Fruit fly (Drosophila melanogaster) whole organism, embryonic: Measurements from ENCODE around the gene CG11858.

Experiments used
- Awh ChIP-seq: fragments of 200-800 bp; sonication (Bioruptor generic); IDR thresholded peaks from 2 replicates; pipeline ENCODE4, ENCODE4 v1.3.6; 2022; ENCODE audit warnings: missing biosample characterization, missing genetic modification characterization
- BtbVII ChIP-seq: fragments of 200-800 bp; sonication (Bioruptor generic); optimal IDR thresholded peaks from 3 replicates; lab custom pipeline; 2017; ENCODE audit warnings: missing biosample characterization, mild to moderate bottlenecking, missing genetic modification characterization
- CG11504 ChIP-seq: fragments of 200-800 bp; sonication (Bioruptor generic); optimal IDR thresholded peaks from 3 replicates; lab custom pipeline; 2019; ENCODE audit warnings: missing biosample characterization, mild to moderate bottlenecking, missing genetic modification characterization, moderate library complexity
- CG12219 ChIP-seq: fragments of 200-800 bp; sonication (Bioruptor generic); optimal IDR thresholded peaks from 3 replicates; lab custom pipeline; 2018; ENCODE audit warnings: missing biosample characterization, mild to moderate bottlenecking, missing genetic modification characterization
- CG12659 ChIP-seq: fragments of 200-800 bp; sonication (Bioruptor generic); optimal IDR thresholded peaks from 3 replicates; lab custom pipeline; 2017; ENCODE audit warnings: mild to moderate bottlenecking, missing biosample characterization, missing genetic modification reagents, missing genetic modification characterization
- CG13287 ChIP-seq: fragments of 200-800 bp; sonication (Bioruptor generic); IDR thresholded peaks from 2 replicates; pipeline ENCODE4 v1.3.6; 2022; ENCODE audit warnings: missing biosample characterization, missing genetic modification characterization; ENCODE audit not compliant: partially characterized antibody
- CG13775 ChIP-seq: fragments of 200-800 bp; sonication (Bioruptor generic); optimal IDR thresholded peaks from 3 replicates; lab custom pipeline; 2017; ENCODE audit warnings: missing biosample characterization, mild to moderate bottlenecking, missing genetic modification characterization
- CG14710 ChIP-seq: fragments of 200-800 bp; sonication (Bioruptor generic); optimal IDR thresholded peaks from 3 replicates; lab custom pipeline; 2019; ENCODE audit warnings: missing biosample characterization, mild to moderate bottlenecking, missing genetic modification characterization, moderate library complexity
- CG15011 ChIP-seq: fragments of 200-800 bp; sonication (Bioruptor generic); optimal IDR thresholded peaks from 3 replicates; lab custom pipeline; 2018; ENCODE audit warnings: missing biosample characterization, mild to moderate bottlenecking, missing genetic modification characterization
- CG15073 ChIP-seq: fragments of 200-800 bp; sonication (Bioruptor generic); optimal IDR thresholded peaks from 2 replicates; lab custom pipeline; 2016; ENCODE audit warnings: missing biosample characterization, missing genetic modification characterization
- CG1603 ChIP-seq: fragments of 200-800 bp; sonication (Bioruptor generic); optimal IDR thresholded peaks from 2 replicates; lab custom pipeline; 2019; ENCODE audit warnings: missing biosample characterization, mild to moderate bottlenecking, missing genetic modification characterization, moderate library complexity
- CG17361 ChIP-seq: fragments of 200-800 bp; sonication (Bioruptor generic); IDR thresholded peaks from 3 replicates; pipeline ENCODE4 v1.3.6; 2022; ENCODE audit warnings: missing biosample characterization, missing genetic modification characterization
- CG17612 ChIP-seq: fragments of 200-800 bp; sonication (Bioruptor generic); IDR thresholded peaks from 2 replicates; pipeline ENCODE4 v1.3.6; 2022; ENCODE audit warnings: missing biosample characterization, missing genetic modification characterization
- CG3065 ChIP-seq: fragments of 200-800 bp; sonication (Bioruptor generic); optimal IDR thresholded peaks from 2 replicates; lab custom pipeline; 2016; ENCODE audit warnings: missing biosample characterization, missing genetic modification characterization
- CG4707 ChIP-seq: fragments of 200-800 bp; sonication (Bioruptor generic); optimal IDR thresholded peaks from 2 replicates; lab custom pipeline; 2018; ENCODE audit warnings: missing biosample characterization, mild to moderate bottlenecking, missing genetic modification characterization, moderate library complexity
- CG7556 ChIP-seq: fragments of 200-800 bp; sonication (Bioruptor generic); optimal IDR thresholded peaks from 2 replicates; lab custom pipeline; 2017; ENCODE audit warnings: missing biosample characterization, mild to moderate bottlenecking, missing genetic modification characterization
- CG7745 ChIP-seq: fragments of 200-800 bp; sonication (Bioruptor generic); optimal IDR thresholded peaks from 2 replicates; lab custom pipeline; 2018; ENCODE audit warnings: missing biosample characterization, mild to moderate bottlenecking, missing genetic modification characterization, moderate library complexity
- CG8944 ChIP-seq: fragments of 200-800 bp; sonication (Bioruptor generic); optimal IDR thresholded peaks from 3 replicates; lab custom pipeline; 2016; ENCODE audit warnings: missing biosample characterization, missing genetic modification characterization
- CG9215 ChIP-seq: fragments of 200-800 bp; sonication (Bioruptor generic); IDR thresholded peaks from 2 replicates; pipeline ENCODE4 v1.3.6; 2022; ENCODE audit warnings: missing biosample characterization, missing genetic modification characterization
- CkIIα-i1 ChIP-seq: fragments of 200-800 bp; sonication (Bioruptor generic); IDR thresholded peaks from 2 replicates; pipeline ENCODE4 v1.3.6; 2022; ENCODE audit warnings: missing biosample characterization, missing genetic modification characterization
- Ets65A ChIP-seq: fragments of 200-800 bp; sonication (Bioruptor generic); peaks from one replicate; lab custom pipeline; 2016; ENCODE audit warnings: missing biosample characterization, missing genetic modification characterization
- Fer2 ChIP-seq: fragments of 200-800 bp; sonication (Bioruptor generic); optimal IDR thresholded peaks from 2 replicates; lab custom pipeline; 2018; ENCODE audit warnings: missing biosample characterization, mild to moderate bottlenecking, missing genetic modification characterization, moderate library complexity
- Fer3 ChIP-seq: fragments of 200-800 bp; sonication (Bioruptor generic); optimal IDR thresholded peaks from 2 replicates; lab custom pipeline; 2018; ENCODE audit warnings: missing biosample characterization, mild to moderate bottlenecking, missing genetic modification characterization, moderate library complexity
- H15 ChIP-seq: fragments of 200-800 bp; sonication (Bioruptor generic); IDR thresholded peaks from 3 replicates; pipeline ENCODE4 v1.3.6; 2022; ENCODE audit warnings: missing biosample characterization, missing genetic modification characterization
- HHEX ChIP-seq: fragments of 200-800 bp; sonication (Bioruptor generic); optimal IDR thresholded peaks from 3 replicates; lab custom pipeline; 2017; ENCODE audit warnings: missing biosample characterization, mild to moderate bottlenecking, missing genetic modification characterization, missing genetic modification reagents
- Hr78 ChIP-seq, 2 experiments: fragments of 200-800 bp in 1 of 2; fragments of >200 bp in 1 of 2; sonication (Bioruptor generic) in 1 of 2; optimal IDR thresholded peaks; 2 replicates each; lab custom pipeline; 2017 to 2019; ENCODE audit warnings: missing biosample characterization in 2 of 2, missing genetic modification characterization in 2 of 2, mild to moderate bottlenecking in 1 of 2, moderate library complexity in 1 of 2
- MTF-1 ChIP-seq: fragments of 200-800 bp; sonication (Bioruptor generic); optimal IDR thresholded peaks from 2 replicates; lab custom pipeline; 2018; ENCODE audit warnings: missing biosample characterization, mild to moderate bottlenecking, missing genetic modification characterization, borderline replicate concordance
- Mad ChIP-seq: fragments of 200-800 bp; sonication (Bioruptor generic); optimal IDR thresholded peaks from 2 replicates; lab custom pipeline; 2016; ENCODE audit warnings: missing biosample characterization, missing genetic modification characterization
- NK7.1 ChIP-seq: fragments of 200-800 bp; sonication (Bioruptor generic); optimal IDR thresholded peaks from 3 replicates; lab custom pipeline; 2016; ENCODE audit warnings: missing biosample characterization, missing genetic modification characterization
- bab2 ChIP-seq: fragments of 200-800 bp; sonication (Bioruptor generic); optimal IDR thresholded peaks from 2 replicates; lab custom pipeline; 2016; ENCODE audit warnings: missing biosample characterization, missing genetic modification characterization
- caup ChIP-seq: fragments of 200-800 bp; sonication (Bioruptor generic); optimal IDR thresholded peaks from 3 replicates; lab custom pipeline; 2017; ENCODE audit warnings: missing biosample characterization, mild to moderate bottlenecking, missing genetic modification characterization, moderate library complexity; ENCODE audit not compliant: severe bottlenecking
- crol ChIP-seq: fragments of 200-800 bp; sonication (Bioruptor generic); IDR thresholded peaks from 2 replicates; pipeline ENCODE4 v1.3.6; 2022; ENCODE audit warnings: missing biosample characterization, missing genetic modification characterization
- cwo ChIP-seq: fragments of 200-800 bp; sonication (Bioruptor generic); optimal IDR thresholded peaks from 3 replicates; lab custom pipeline; 2017; ENCODE audit warnings: missing biosample characterization, missing genetic modification characterization, mild to moderate bottlenecking, moderate library complexity, missing genetic modification reagents
- dmrt11E ChIP-seq: fragments of 200-800 bp; sonication (Bioruptor generic); optimal IDR thresholded peaks from 3 replicates; lab custom pipeline; 2018; ENCODE audit warnings: missing biosample characterization, mild to moderate bottlenecking, missing genetic modification characterization, moderate library complexity
- emc ChIP-seq: fragments of 200-800 bp; sonication (Bioruptor generic); optimal IDR thresholded peaks from 2 replicates; lab custom pipeline; 2016; ENCODE audit warnings: missing biosample characterization, missing genetic modification characterization
- eve ChIP-seq, 2 experiments: fragments of >200 bp; optimal IDR thresholded peaks; 2 replicates each; lab custom pipeline; 2017; ENCODE audit warnings: missing biosample characterization in 2 of 2, missing genetic modification characterization in 2 of 2
- jing ChIP-seq: fragments of 200-800 bp; sonication (Bioruptor generic); optimal IDR thresholded peaks from 2 replicates; lab custom pipeline; 2018; ENCODE audit warnings: missing biosample characterization, mild to moderate bottlenecking, missing genetic modification characterization
- lbe ChIP-seq: fragments of 200-800 bp; sonication (Bioruptor generic); optimal IDR thresholded peaks from 2 replicates; lab custom pipeline; 2016; ENCODE audit warnings: missing biosample characterization, mild to moderate bottlenecking, missing genetic modification characterization
- lmd ChIP-seq: fragments of 200-800 bp; sonication (Bioruptor generic); IDR thresholded peaks from 2 replicates; pipeline ENCODE4 v1.3.6; 2022; ENCODE audit warnings: missing biosample characterization, missing genetic modification characterization
- maf-S ChIP-seq: fragments of 200-800 bp; sonication (Bioruptor generic); optimal IDR thresholded peaks from 2 replicates; lab custom pipeline; 2016; ENCODE audit warnings: missing biosample characterization, missing genetic modification characterization
- mam ChIP-seq: fragments of 200-800 bp; sonication (Bioruptor generic); optimal IDR thresholded peaks from 3 replicates; lab custom pipeline; 2016; ENCODE audit warnings: missing biosample characterization, missing genetic modification characterization
- nom ChIP-seq: fragments of 200-800 bp; sonication (Bioruptor generic); optimal IDR thresholded peaks from 2 replicates; lab custom pipeline; 2017; ENCODE audit warnings: missing biosample characterization, missing genetic modification characterization, mild to moderate bottlenecking, moderate library complexity, missing genetic modification reagents
- org-1 ChIP-seq: fragments of 200-800 bp; sonication (Bioruptor generic); optimal IDR thresholded peaks from 2 replicates; lab custom pipeline; 2017; ENCODE audit warnings: missing biosample characterization, missing genetic modification characterization
- pzg ChIP-seq: fragments of 200-800 bp; sonication (Bioruptor generic); optimal IDR thresholded peaks from 3 replicates; lab custom pipeline; 2018; ENCODE audit warnings: missing biosample characterization, mild to moderate bottlenecking, missing genetic modification characterization, moderate library complexity
- rib ChIP-seq: fragments of 200-800 bp; sonication (Bioruptor generic); IDR thresholded peaks from 2 replicates; pipeline ENCODE4 v1.3.6; 2022; ENCODE audit warnings: missing biosample characterization, missing genetic modification characterization
- run ChIP-seq: fragments of 200-800 bp; sonication (Bioruptor generic); optimal IDR thresholded peaks from 3 replicates; lab custom pipeline; 2018; ENCODE audit warnings: missing biosample characterization, mild to moderate bottlenecking, missing genetic modification characterization
- toy ChIP-seq: fragments of 200-800 bp; sonication (Bioruptor generic); IDR thresholded peaks from 2 replicates; pipeline ENCODE4 v1.3.6; 2022; ENCODE audit warnings: missing biosample characterization, missing genetic modification characterization
- tup ChIP-seq: fragments of 200-800 bp; sonication (Bioruptor generic); optimal IDR thresholded peaks from 2 replicates; lab custom pipeline; 2016; ENCODE audit warnings: missing biosample characterization, mild to moderate bottlenecking, missing genetic modification characterization, moderate library complexity

CG11858 gene

dm6 chr3R:25232271-25232989, 30.1 kb upstream of the CG11858 start, which contains the start of gene Cad96Cb (continued):
- TF ChIP-seq Hr78 (GFP tag; optimal IDR thresholded peaks at IDR 0.05; lab: Kevin White, UChicago) (peak in 1 of 2 experiments; percentile 85), NK7.1 (GFP tag; lab: Kevin White, UChicago) (peak; percentile 68), CG7745 (tag; lab: Kevin White, UChicago) (no peak), pzg (no peak), Fer2 (tag; lab: Kevin White, UChicago) (peak; percentile 25), lmd (GFP tag; lab: Robert Waterston, UW) (peak; percentile 61; the same call in 1 of the 2 replicates), Awh (GFP tag; lab: Robert Waterston, UW) (peak; percentile 25; the same call in 1 of the 2 replicates), CG14710 (tag; lab: Kevin White, UChicago) (peak; percentile 93), MTF-1 (no peak), CG13775 (GFP tag; lab: Kevin White, UChicago) (peak; percentile 84), HHEX (peak; percentile 74), rib (no peak), mam (peak; percentile 53), cwo (GFP tag; lab: Kevin White, UChicago) (peak; percentile 67), Mad (GFP tag; lab: Kevin White, UChicago) (peak; percentile 72), eve (GFP tag; optimal IDR thresholded peaks at IDR 0.05; lab: Kevin White, UChicago) (no peak), CG9215 (GFP tag; lab: Robert Waterston, UW) (peak; percentile 40; the same call in 1 of the 2 replicates), bab2 (GFP tag; lab: Kevin White, UChicago) (peak; percentile 80), run (peak; percentile 72), CG17361 (GFP tag; lab: Robert Waterston, UW) (peak; percentile 97), Fer3 (tag; lab: Kevin White, UChicago) (peak; percentile 53), CG15011 (GFP tag; lab: Kevin White, UChicago) (peak; percentile 77), maf-S (peak; percentile 50), CG8944 (GFP tag; lab: Kevin White, UChicago) (peak; percentile 75), BtbVII (GFP tag; lab: Kevin White, UChicago) (peak; percentile 63), caup (GFP tag; lab: Kevin White, UChicago) (peak; percentile 66), CG1603 (peak; percentile 41), jing (GFP tag; lab: Kevin White, UChicago) (peak; percentile 38), lbe (GFP tag; lab: Kevin White, UChicago) (no peak), CG17612 (GFP tag; lab: Robert Waterston, UW) (no peak), emc (GFP tag; lab: Kevin White, UChicago) (peak; percentile 49), dmrt11E (tag; lab: Kevin White, UChicago) (peak; percentile 89), tup (GFP tag; lab: Kevin White, UChicago) (no peak), org-1 (peak; percentile 87), CG15073 (GFP tag; lab: Kevin White, UChicago) (peak; percentile 20), CG12219 (GFP tag; lab: Kevin White, UChicago) (peak; percentile 69), CG3065 (GFP tag; lab: Kevin White, UChicago) (peak; percentile 65), CG7556 (GFP tag; lab: Kevin White, UChicago) (peak; percentile 95), CG11504 (tag; lab: Kevin White, UChicago) (peak; percentile 92), toy (no peak), H15 (GFP tag; lab: Robert Waterston, UW) (peak; percentile 64; the same call in 1 of the 3 replicates), nom (peak; percentile 81), CG12659 (GFP tag; lab: Kevin White, UChicago) (peak; percentile 87), crol (GFP tag; lab: Robert Waterston, UW) (peak; percentile 75), Ets65A (GFP tag; lab: Kevin White, UChicago) (peak; percentile 95), CG13287 (GFP tag; lab: Robert Waterston, UW) (no peak), CG4707 (peak; percentile 48), CkIIα-i1 (GFP tag; lab: Robert Waterston, UW) (no peak)
